Fruit fly (Drosophila melanogaster): ENCODE results near the gene CG6961.
A peak's percentile ranks its signal among the peaks of the same experiment; 100 is the strongest.

Gene CG6961

DNA sequence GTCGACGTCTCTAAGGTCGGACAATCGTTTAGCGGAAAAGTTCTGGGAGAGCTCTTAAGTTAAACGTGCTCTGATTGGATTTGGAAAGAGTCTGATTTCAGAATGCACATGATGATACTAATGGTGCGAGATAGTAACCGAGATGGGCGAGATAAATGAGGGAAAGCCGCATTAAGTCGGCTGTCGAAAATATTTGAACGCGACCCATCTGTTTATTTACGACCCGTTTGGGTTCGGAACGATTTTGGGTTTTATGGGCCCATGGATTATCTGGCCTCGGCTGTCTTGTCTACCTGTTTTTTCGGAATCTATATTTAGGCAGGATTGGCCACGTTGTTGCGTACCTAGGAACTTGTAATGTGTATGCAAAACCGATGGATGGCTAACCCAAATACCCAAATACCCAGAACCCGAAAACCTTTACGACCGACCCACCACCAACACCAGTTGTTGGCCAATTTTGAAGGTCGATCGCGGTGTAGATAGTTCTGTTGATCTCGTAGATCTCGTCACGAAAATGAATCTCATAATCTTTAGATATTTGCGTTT is 11.4 kb upstream of the CG6961 start:
- no peak for TF ChIP-seq CG17801 (GFP tag; optimal IDR thresholded peaks at IDR 0.05; ENCODE audit: partially characterized antibody)

dm6 chrX:18797567-18797966 is 9.6 kb upstream of the CG6961 start, which contains the start of gene bnb:
Gene bnb (minus strand): TSS chrX:18797687.
- no peak for TF ChIP-seq CG17801 (GFP tag; optimal IDR thresholded peaks at IDR 0.05; ENCODE audit: partially characterized antibody)

DNA sequence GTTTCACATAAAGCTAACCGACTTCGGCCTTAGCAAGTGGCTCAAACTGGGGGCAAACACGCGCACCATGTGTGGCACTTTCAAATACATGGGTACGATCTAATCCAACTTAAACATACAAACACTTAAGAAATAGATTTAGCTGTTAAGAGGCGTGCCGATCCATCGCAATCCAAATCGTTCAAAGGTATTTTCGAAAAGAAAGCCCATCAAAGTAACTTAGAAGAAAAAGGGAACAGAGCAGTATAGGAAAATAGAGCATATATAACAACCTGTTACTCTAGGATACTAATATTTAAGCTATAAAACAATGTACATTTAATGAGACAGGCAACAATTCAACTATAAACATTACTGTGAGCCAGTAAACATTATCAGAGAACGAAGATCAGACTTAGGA is 3.4 kb upstream of the CG6961 start, which contains the start of gene Atg101:
TSS of gene Atg101 (plus strand) at position 301 of the 400 bp plus-strand sequence.
- TF ChIP-seq CG17801 (GFP tag; optimal IDR thresholded peaks at IDR 0.05; ENCODE audit: partially characterized antibody): no peak

DNA sequence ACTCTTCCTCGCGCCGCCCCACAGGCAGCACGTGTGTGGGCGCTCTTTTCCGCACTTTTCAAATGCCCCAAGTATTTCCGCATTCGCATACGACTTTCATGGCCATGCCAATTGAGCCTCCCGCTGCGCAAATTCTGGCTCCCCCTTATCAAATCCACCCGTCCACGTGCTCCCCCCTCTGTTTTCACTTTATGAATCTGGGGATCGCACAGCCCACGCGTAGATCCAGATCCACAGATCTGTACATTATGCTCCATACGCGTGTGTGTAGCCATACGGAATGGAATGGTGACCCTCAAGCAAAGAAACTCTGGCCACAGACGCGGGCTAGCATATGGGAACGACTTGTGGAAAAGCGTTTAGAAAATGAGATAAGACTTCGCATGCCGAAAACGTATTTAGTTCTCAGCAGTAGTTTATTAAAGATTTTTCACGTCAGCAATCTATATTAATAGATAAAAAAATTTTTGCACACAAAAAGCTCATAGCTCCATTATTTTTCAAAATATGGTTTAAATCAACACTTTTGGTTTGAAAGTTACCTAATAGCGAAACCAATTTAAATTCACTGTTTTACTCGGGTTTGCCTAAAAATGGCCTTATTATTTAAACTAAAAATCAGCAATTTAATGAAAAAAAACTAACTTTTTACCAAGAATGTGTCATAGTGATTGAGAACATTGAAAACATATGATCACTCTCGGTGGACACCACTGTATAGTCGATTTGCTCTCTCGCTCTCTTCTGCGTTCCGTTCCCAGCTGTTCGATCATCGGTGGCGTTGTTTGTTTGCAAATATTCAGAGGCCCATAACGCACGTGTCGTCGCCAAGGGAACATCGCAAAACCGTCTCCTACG is 1.6 kb upstream of the CG6961 start:
- peak; percentile 4 for TF ChIP-seq CG17801 (GFP tag; optimal IDR thresholded peaks at IDR 0.05; ENCODE audit: partially characterized antibody)

DNA sequence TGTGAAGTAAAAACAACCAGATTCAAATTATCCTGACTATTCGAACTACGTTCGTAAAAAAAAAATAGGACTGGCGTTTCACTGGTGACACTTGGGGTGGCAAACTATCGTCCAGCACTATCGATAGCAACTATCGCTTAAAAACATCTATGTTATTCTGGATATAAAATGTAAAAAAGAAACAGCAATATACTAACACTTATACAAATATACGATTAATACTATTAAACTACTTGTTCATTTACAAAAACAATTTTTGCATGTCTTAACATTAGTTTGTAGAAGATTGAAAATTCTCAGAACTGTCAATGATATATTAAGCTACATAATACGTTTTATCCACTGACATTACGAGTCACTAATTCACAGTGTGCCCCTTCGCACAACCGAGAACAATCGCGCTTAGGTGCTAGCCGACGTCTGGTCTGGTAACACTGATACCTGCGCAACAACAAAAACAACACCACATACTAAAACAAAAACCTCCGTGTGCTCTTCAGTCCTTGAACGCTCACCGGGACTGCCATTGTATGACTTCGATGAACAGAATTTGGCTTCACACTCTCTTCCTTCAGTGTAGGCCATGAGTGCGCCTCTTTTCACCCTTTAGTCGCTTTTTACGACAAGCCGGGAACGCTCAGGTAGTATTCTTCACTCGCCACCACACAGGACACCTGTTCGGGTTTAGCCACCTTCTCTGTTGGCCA is 4.4 kb downstream of the CG6961 start, which contains the start of gene CG18259:
TSS of gene CG18259 (minus strand) at position 78 of the 707 bp plus-strand sequence.
- TF ChIP-seq CG17801 (GFP tag; optimal IDR thresholded peaks at IDR 0.05; ENCODE audit: partially characterized antibody): no peak

dm6 chrX:18780260-18780659 is 7.8 kb downstream of the CG6961 start:
- TF ChIP-seq CG17801 (GFP tag; optimal IDR thresholded peaks at IDR 0.05; ENCODE audit: partially characterized antibody): no peak

DNA sequence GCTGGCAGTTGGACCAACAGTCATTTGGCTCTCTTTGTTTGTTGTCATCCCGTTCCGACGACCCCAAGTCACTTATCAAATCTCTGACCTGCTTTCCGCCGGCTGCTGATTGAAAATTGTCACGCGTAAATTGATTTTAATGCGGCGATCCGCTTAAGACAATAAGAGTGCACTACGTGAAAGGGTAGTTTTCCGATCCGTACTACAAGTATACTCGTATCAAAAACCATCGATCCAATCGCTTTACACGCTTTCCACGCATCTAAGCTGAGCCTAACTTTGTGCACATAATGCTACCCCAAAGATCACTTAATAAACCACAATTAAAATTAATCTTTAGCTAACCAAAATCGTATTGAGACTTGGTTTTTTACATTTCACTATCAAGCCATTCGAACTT is 8.3 kb downstream of the CG6961 start:
- no peak for TF ChIP-seq CG17801 (GFP tag; optimal IDR thresholded peaks at IDR 0.05; ENCODE audit: partially characterized antibody)

- no peak for TF ChIP-seq CG17801 (GFP tag; optimal IDR thresholded peaks at IDR 0.05; ENCODE audit: partially characterized antibody)
Observed at dm6 chrX:18776976-18777925, 10.8 kb downstream of the CG6961 start.

DNA sequence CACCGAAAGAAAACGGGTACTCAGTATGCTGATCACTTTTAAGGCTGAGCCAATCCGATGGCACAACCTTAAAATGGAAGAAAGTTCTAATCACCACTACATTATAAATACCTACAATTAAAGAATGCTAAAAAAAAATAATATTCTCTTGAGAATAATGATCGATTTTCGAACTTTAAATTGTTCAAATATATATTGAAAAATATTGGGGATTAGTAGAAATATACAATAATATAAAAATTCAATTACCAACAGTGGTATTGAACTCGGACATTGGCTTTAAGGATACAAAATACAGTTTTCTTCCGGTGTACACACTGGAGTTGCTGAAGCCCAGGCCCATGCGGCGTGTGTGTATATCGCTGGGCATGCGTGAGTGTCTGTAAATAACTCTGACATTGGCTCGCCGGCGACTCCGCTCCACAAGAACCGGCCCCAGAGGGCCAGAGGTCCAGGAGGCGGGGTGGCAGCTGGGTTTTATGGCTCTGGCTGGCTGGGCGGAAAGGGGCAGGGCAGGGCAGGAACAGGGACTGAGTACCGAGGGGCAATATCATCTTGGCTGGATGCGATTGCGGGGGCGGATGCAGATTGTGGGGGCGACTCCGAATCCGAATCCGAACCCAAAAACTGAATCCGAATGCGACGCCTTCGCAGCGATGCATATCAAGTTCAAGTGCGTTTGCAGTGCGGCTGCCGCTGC is 12.0 kb downstream of the CG6961 start:
- no peak for TF ChIP-seq CG17801 (GFP tag; optimal IDR thresholded peaks at IDR 0.05; ENCODE audit: partially characterized antibody)

DNA sequence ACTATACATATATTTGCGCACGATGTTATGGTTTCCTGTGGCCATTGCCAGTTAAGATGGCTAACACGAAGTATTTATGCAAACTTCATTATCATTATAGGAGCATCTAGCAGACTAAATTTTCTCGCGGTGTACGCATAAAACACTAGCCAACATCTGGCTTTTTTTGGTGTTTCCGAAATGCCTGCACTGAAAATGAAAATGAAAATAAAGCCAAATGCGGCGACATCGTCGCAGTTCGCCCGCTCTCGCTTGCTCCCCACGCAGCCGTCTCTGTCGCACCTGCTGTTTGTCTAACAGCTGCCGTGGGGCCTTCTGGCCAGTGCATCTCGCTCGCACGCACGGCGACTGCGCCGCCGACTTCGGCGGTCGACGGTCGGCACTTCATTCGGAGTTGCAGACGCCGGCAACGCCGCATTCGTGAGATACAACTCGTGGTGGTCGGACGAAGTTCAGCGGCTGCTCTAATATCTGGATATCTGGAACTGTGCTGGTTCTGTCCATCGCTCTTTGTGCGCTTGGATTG is 13.1 kb downstream of the CG6961 start, which contains the start of gene CG6891:
TSS of gene CG6891 (plus strand) at position 411 of the 526 bp plus-strand sequence.
- TF ChIP-seq CG17801 (GFP tag; optimal IDR thresholded peaks at IDR 0.05; ENCODE audit: partially characterized antibody): peak; percentile 6

dm6 chrX:18773817-18774216 is 14.2 kb downstream of the CG6961 start, which contains the start of gene CCKLR-17D3:
Gene CCKLR-17D3 (minus strand): TSS chrX:18774027.
- no peak for TF ChIP-seq CG17801 (GFP tag; optimal IDR thresholded peaks at IDR 0.05; ENCODE audit: partially characterized antibody)

DNA sequence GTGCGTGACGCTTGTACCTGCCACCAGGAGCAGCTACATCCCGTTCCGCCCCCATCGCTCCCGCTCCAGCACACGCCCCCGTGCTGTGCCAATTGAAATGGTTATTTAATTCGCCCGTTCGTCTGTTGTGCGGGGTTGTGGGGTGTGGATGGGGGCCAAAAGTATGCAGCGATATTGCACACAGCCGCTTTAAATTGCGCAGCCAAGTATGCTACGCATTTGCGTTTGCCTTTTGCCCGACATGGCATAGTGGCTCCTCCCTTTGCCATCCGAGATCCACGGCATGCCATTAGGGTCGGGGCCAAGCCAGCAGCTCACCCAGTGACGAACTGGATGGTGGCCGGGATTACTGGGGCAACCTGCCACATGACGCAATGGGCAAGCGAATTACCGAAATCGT is 16.0 kb downstream of the CG6961 start:
- TF ChIP-seq CG17801 (GFP tag; optimal IDR thresholded peaks at IDR 0.05; ENCODE audit: partially characterized antibody): no peak

DNA sequence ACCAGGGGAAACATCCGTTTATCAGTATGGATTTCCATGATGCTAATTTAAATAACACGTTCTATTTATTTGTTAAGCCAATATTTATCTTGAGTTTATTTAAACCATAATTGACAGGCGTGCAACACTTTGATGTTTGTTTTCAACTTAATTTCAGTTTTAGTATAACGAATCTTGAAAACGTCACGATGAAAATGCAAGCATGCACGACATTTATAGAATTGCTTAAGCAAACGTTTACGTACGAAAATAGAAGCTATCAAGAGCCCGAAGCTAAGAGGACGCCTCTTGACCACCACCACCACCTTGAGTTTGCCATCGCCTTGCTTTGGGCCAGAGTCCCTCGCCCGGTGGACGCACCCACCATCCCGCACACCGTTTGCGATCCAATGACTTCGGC is 16.7 kb downstream of the CG6961 start:
- no peak for TF ChIP-seq CG17801 (GFP tag; optimal IDR thresholded peaks at IDR 0.05; ENCODE audit: partially characterized antibody)

dm6 chrX:18748206-18748605 is 39.8 kb downstream of the CG6961 start, which contains the start of gene CG12609:
Gene CG12609 (minus strand): TSS chrX:18748306.
- TF ChIP-seq CG17801 (GFP tag; optimal IDR thresholded peaks at IDR 0.05; ENCODE audit: partially characterized antibody): no peak
